Fruit fly (Drosophila melanogaster) whole organism, embryonic: ENCODE measurements around the gene Ice2.
A peak's percentile ranks its signal among the peaks of the same experiment; 100 is the strongest.

Experiments used
- Bdp1 ChIP-seq: fragments of 200-800 bp; sonication (Bioruptor generic); optimal IDR thresholded peaks from 3 replicates; lab custom pipeline; 2016; ENCODE audit warnings: missing biosample characterization, missing genetic modification characterization
- BtbVII ChIP-seq: fragments of 200-800 bp; sonication (Bioruptor generic); optimal IDR thresholded peaks from 3 replicates; lab custom pipeline; 2017; ENCODE audit warnings: missing biosample characterization, mild to moderate bottlenecking, missing genetic modification characterization
- CG11093 ChIP-seq: fragments of 200-800 bp; sonication (Bioruptor generic); IDR thresholded peaks from 3 replicates; pipeline ENCODE4 v1.3.6; 2022; ENCODE audit warnings: missing biosample characterization, missing genetic modification characterization
- CG12391 ChIP-seq: fragments of 200-800 bp; sonication (Bioruptor generic); optimal IDR thresholded peaks from 3 replicates; lab custom pipeline; 2018; ENCODE audit warnings: missing biosample characterization, mild to moderate bottlenecking, missing genetic modification characterization, moderate library complexity
- CG13775 ChIP-seq: fragments of 200-800 bp; sonication (Bioruptor generic); optimal IDR thresholded peaks from 3 replicates; lab custom pipeline; 2017; ENCODE audit warnings: missing biosample characterization, mild to moderate bottlenecking, missing genetic modification characterization
- CG15514 ChIP-seq: fragments of 200-800 bp; sonication (Bioruptor generic); optimal IDR thresholded peaks from 3 replicates; lab custom pipeline; 2017; ENCODE audit warnings: missing biosample characterization, missing genetic modification characterization, mild to moderate bottlenecking, moderate library complexity, missing genetic modification reagents
- CG17385 ChIP-seq: fragments of 200-800 bp; sonication (Bioruptor generic); optimal IDR thresholded peaks from 3 replicates; lab custom pipeline; 2018; ENCODE audit warnings: missing biosample characterization, mild to moderate bottlenecking, missing genetic modification characterization
- CG2202 ChIP-seq: fragments of 200-800 bp; sonication (Bioruptor generic); optimal IDR thresholded peaks from 2 replicates; lab custom pipeline; 2018; ENCODE audit warnings: missing biosample characterization, mild to moderate bottlenecking, missing genetic modification characterization
- CG2875 ChIP-seq: fragments of 200-800 bp; sonication (Bioruptor generic); optimal IDR thresholded peaks from 2 replicates; lab custom pipeline; 2017; ENCODE audit warnings: missing biosample characterization, mild to moderate bottlenecking, missing genetic modification characterization, missing genetic modification reagents
- CG34422 ChIP-seq: fragments of 200-800 bp; sonication (Bioruptor generic); IDR thresholded peaks from 3 replicates; pipeline ENCODE4 v1.3.6; 2022; ENCODE audit warnings: missing biosample characterization, missing genetic modification characterization
- CG3838 ChIP-seq: fragments of 200-800 bp; sonication (Bioruptor generic); optimal IDR thresholded peaks from 3 replicates; lab custom pipeline; 2016; ENCODE audit warnings: missing biosample characterization, missing genetic modification characterization
- CG4820 ChIP-seq: fragments of 200-800 bp; sonication (Bioruptor generic); optimal IDR thresholded peaks from 3 replicates; lab custom pipeline; 2016; ENCODE audit warnings: missing biosample characterization, missing genetic modification characterization
- CG7271 ChIP-seq: fragments of 200-800 bp; sonication (Bioruptor generic); optimal IDR thresholded peaks from 2 replicates; lab custom pipeline; 2018; ENCODE audit warnings: missing biosample characterization, mild to moderate bottlenecking, missing genetic modification characterization, moderate library complexity
- CG9876 ChIP-seq: fragments of 200-800 bp; sonication (Bioruptor generic); optimal IDR thresholded peaks from 2 replicates; lab custom pipeline; 2016; ENCODE audit warnings: missing biosample characterization, missing genetic modification characterization
- CrebB ChIP-seq: fragments of 200-800 bp; sonication (Bioruptor generic); optimal IDR thresholded peaks from 3 replicates; lab custom pipeline; 2018; ENCODE audit warnings: missing biosample characterization, mild to moderate bottlenecking, missing genetic modification characterization
- Dll ChIP-seq: fragments of 200-800 bp; sonication (Bioruptor generic); IDR thresholded peaks from 4 replicates; pipeline ENCODE4 v1.3.6; 2022; ENCODE audit warnings: missing biosample characterization, missing genetic modification characterization; ENCODE audit not compliant: partially characterized antibody
- Doc2 ChIP-seq: fragments of 200-800 bp; sonication (Bioruptor generic); IDR thresholded peaks from 2 replicates; pipeline ENCODE4 v1.3.6; 2022; ENCODE audit warnings: missing biosample characterization, missing genetic modification characterization
- E2f1 ChIP-seq: fragments of 200-800 bp; sonication (Bioruptor generic); IDR thresholded peaks from 2 replicates; pipeline ENCODE4 v1.3.6; 2022; ENCODE audit warnings: missing biosample characterization, missing genetic modification characterization
- Fer2 ChIP-seq: fragments of 200-800 bp; sonication (Bioruptor generic); optimal IDR thresholded peaks from 2 replicates; lab custom pipeline; 2018; ENCODE audit warnings: missing biosample characterization, mild to moderate bottlenecking, missing genetic modification characterization, moderate library complexity
- Hmx ChIP-seq: fragments of 200-800 bp; sonication (Bioruptor generic); optimal IDR thresholded peaks from 2 replicates; lab custom pipeline; 2016; ENCODE audit warnings: missing biosample characterization, missing genetic modification characterization
- Jarid2 ChIP-seq: fragments of 200-800 bp; sonication (Bioruptor generic); optimal IDR thresholded peaks from 3 replicates; lab custom pipeline; 2017; ENCODE audit warnings: mild to moderate bottlenecking, missing biosample characterization, missing genetic modification reagents, missing genetic modification characterization
- Mad ChIP-seq: fragments of 200-800 bp; sonication (Bioruptor generic); optimal IDR thresholded peaks from 2 replicates; lab custom pipeline; 2016; ENCODE audit warnings: missing biosample characterization, missing genetic modification characterization
- Max ChIP-seq: fragments of 200-800 bp; sonication (Bioruptor generic); optimal IDR thresholded peaks from 2 replicates; lab custom pipeline; 2016; ENCODE audit warnings: missing biosample characterization, mild to moderate bottlenecking, missing genetic modification characterization
- Oli ChIP-seq: fragments of 200-800 bp; sonication (Bioruptor generic); optimal IDR thresholded peaks from 2 replicates; lab custom pipeline; 2018; ENCODE audit warnings: missing biosample characterization, mild to moderate bottlenecking, missing genetic modification characterization, moderate library complexity
- Sox102F ChIP-seq: fragments of 200-800 bp; sonication (Bioruptor generic); optimal IDR thresholded peaks from 2 replicates; lab custom pipeline; 2018; ENCODE audit warnings: missing biosample characterization, mild to moderate bottlenecking, missing genetic modification characterization, moderate library complexity
- Taf1 ChIP-seq: fragments of 200-800 bp; sonication (Bioruptor generic); IDR thresholded peaks from 2 replicates; pipeline ENCODE4 v1.3.6; 2022; ENCODE audit warnings: missing biosample characterization, missing genetic modification characterization
- al ChIP-seq: fragments of 200-800 bp; sonication (Bioruptor generic); IDR thresholded peaks from 2 replicates; pipeline ENCODE4 v1.3.6; 2022; ENCODE audit warnings: missing biosample characterization, missing genetic modification characterization
- cg ChIP-seq: fragments of 200-800 bp; sonication (Bioruptor generic); optimal IDR thresholded peaks from 3 replicates; lab custom pipeline; 2019; ENCODE audit warnings: missing biosample characterization, mild to moderate bottlenecking, missing genetic modification characterization, moderate library complexity
- corto ChIP-seq: fragments of 200-800 bp; sonication (Bioruptor generic); optimal IDR thresholded peaks from 2 replicates; lab custom pipeline; 2016; ENCODE audit warnings: missing biosample characterization, mild to moderate bottlenecking, missing genetic modification characterization, moderate library complexity
- fd102C ChIP-seq: fragments of 200-800 bp; sonication (Bioruptor generic); optimal IDR thresholded peaks from 2 replicates; lab custom pipeline; 2018; ENCODE audit warnings: missing biosample characterization, mild to moderate bottlenecking, missing genetic modification characterization, moderate library complexity
- gce ChIP-seq: fragments of 200-800 bp; sonication (Bioruptor generic); IDR thresholded peaks from 3 replicates; pipeline ENCODE4 v1.3.6; 2022; ENCODE audit warnings: missing biosample characterization, missing genetic modification characterization
- insv ChIP-seq, 2 experiments: fragments of 200-800 bp; sonication (Bioruptor generic); optimal IDR thresholded peaks; 3 replicates each; lab custom pipeline; 2016 to 2018; ENCODE audit warnings: missing biosample characterization in 2 of 2, missing genetic modification characterization in 2 of 2
- kay ChIP-seq: fragments of 200-800 bp; sonication (Bioruptor generic); optimal IDR thresholded peaks from 2 replicates; lab custom pipeline; 2016; ENCODE audit warnings: missing biosample characterization, missing genetic modification characterization
- kni ChIP-seq: fragments of 200-800 bp; sonication (Bioruptor generic); optimal IDR thresholded peaks from 3 replicates; lab custom pipeline; 2017; ENCODE audit warnings: mild to moderate bottlenecking, missing biosample characterization, missing genetic modification reagents, missing genetic modification characterization
- lab ChIP-seq: fragments of 200-800 bp; sonication (Bioruptor generic); optimal IDR thresholded peaks from 3 replicates; lab custom pipeline; 2017; ENCODE audit warnings: missing biosample characterization, missing genetic modification characterization, mild to moderate bottlenecking, moderate library complexity, missing genetic modification reagents
- onecut ChIP-seq: fragments of 200-800 bp; sonication (Bioruptor generic); IDR thresholded peaks from 2 replicates; pipeline ENCODE4 v1.3.6; 2022; ENCODE audit warnings: missing biosample characterization, missing genetic modification characterization
- phol ChIP-seq: fragments of 200-800 bp; sonication (Bioruptor generic); optimal IDR thresholded peaks from 3 replicates; lab custom pipeline; 2018; ENCODE audit warnings: missing biosample characterization, mild to moderate bottlenecking, missing genetic modification characterization, moderate library complexity
- pita ChIP-seq: fragments of 200-800 bp; sonication (Bioruptor generic); optimal IDR thresholded peaks from 2 replicates; lab custom pipeline; 2017; ENCODE audit warnings: missing biosample characterization, mild to moderate bottlenecking, missing genetic modification characterization
- repo ChIP-seq: fragments of 200-800 bp; sonication (Bioruptor generic); optimal IDR thresholded peaks from 2 replicates; lab custom pipeline; 2016; ENCODE audit warnings: missing biosample characterization, missing genetic modification characterization
- scrt ChIP-seq: fragments of 200-800 bp; sonication (Bioruptor generic); optimal IDR thresholded peaks from 2 replicates; lab custom pipeline; 2018; ENCODE audit warnings: missing biosample characterization, mild to moderate bottlenecking, missing genetic modification characterization, moderate library complexity
- sd ChIP-seq: fragments of 200-800 bp; sonication (Bioruptor generic); optimal IDR thresholded peaks from 3 replicates; lab custom pipeline; 2018; ENCODE audit warnings: missing biosample characterization, mild to moderate bottlenecking, missing genetic modification characterization, moderate library complexity
- ssp ChIP-seq: fragments of 200-800 bp; sonication (Bioruptor generic); IDR thresholded peaks from 2 replicates; pipeline ENCODE4 v1.3.6; 2022; ENCODE audit warnings: missing biosample characterization, missing genetic modification characterization
- tx ChIP-seq: fragments of 200-800 bp; sonication (Bioruptor generic); optimal IDR thresholded peaks from 2 replicates; lab custom pipeline; 2016; ENCODE audit warnings: missing biosample characterization, missing genetic modification characterization
- vvl ChIP-seq: fragments of 200-800 bp; sonication (Bioruptor generic); IDR thresholded peaks from 2 replicates; pipeline ENCODE4 v1.3.6; 2022; ENCODE audit warnings: missing biosample characterization, missing genetic modification characterization
- wdn ChIP-seq: fragments of 200-800 bp; sonication (Bioruptor generic); IDR thresholded peaks from 2 replicates; pipeline ENCODE4 v1.3.6; 2022; ENCODE audit warnings: missing biosample characterization, missing genetic modification characterization
- wek ChIP-seq: fragments of 200-800 bp; sonication (Bioruptor generic); optimal IDR thresholded peaks from 3 replicates; lab custom pipeline; 2018; ENCODE audit warnings: missing biosample characterization, mild to moderate bottlenecking, missing genetic modification characterization, moderate library complexity
- zen2 ChIP-seq: fragments of 200-800 bp; sonication (Bioruptor generic); IDR thresholded peaks from 3 replicates; pipeline ENCODE4 v1.3.6; 2022; ENCODE audit warnings: missing biosample characterization, missing genetic modification characterization; ENCODE audit not compliant: partially characterized antibody

The Ice2 gene

dm6 chr3R:21156572-21157480 is 26.8 kb downstream of the Ice2 start (continued):
- TF ChIP-seq sd (tag; lab: Kevin White, UChicago) = peak; percentile 84
- peak; percentile 2 for TF ChIP-seq corto
- peak; percentile 8 for TF ChIP-seq Jarid2 (GFP tag; lab: Kevin White, UChicago)
- TF ChIP-seq zen2 (GFP tag; lab: Robert Waterston, UW) = no peak
- peak; percentile 46 for TF ChIP-seq CG2875 (GFP tag; lab: Kevin White, UChicago)
- TF ChIP-seq CG17385 (GFP tag; lab: Kevin White, UChicago) = peak; percentile 83
- 0 out of 3 replicates have a peak, but pooled peaks have one; percentile 18 for TF ChIP-seq CG34422
- peak in 1 of 2 experiments; percentile 82 for TF ChIP-seq insv (GFP tag; optimal IDR thresholded peaks at IDR 0.05; lab: Kevin White, UChicago)
- peak; percentile 49 for TF ChIP-seq phol (tag; lab: Kevin White, UChicago)
- 0 out of 4 replicates have a peak, but pooled peaks have one; percentile 6 for TF ChIP-seq Dll (GFP tag; lab: Robert Waterston, UW)
- peak; percentile 60 for TF ChIP-seq lab
- TF ChIP-seq cg (GFP tag; lab: Kevin White, UChicago) = peak; percentile 79
- peak; percentile 98 for TF ChIP-seq onecut (GFP tag; lab: Robert Waterston, UW)

- TF ChIP-seq Bdp1 (GFP tag; lab: Kevin White, UChicago) = no peak
- no peak for TF ChIP-seq E2f1
- no peak for TF ChIP-seq pita (GFP tag; lab: Kevin White, UChicago)
- no peak for TF ChIP-seq CG13775 (GFP tag; lab: Kevin White, UChicago)
- TF ChIP-seq CG15514 (GFP tag; lab: Kevin White, UChicago) = peak; percentile 27
- peak; percentile 51 for TF ChIP-seq BtbVII
- TF ChIP-seq Sox102F (GFP tag; lab: Kevin White, UChicago) = no peak
- no peak for TF ChIP-seq Mad
- no peak for TF ChIP-seq gce
- TF ChIP-seq CG2202 (tag; lab: Kevin White, UChicago) = no peak
- no peak for TF ChIP-seq Taf1 (GFP tag; lab: Robert Waterston, UW)
- TF ChIP-seq kni (GFP tag; lab: Kevin White, UChicago) = no peak
- TF ChIP-seq Oli = no peak
- TF ChIP-seq CG11093 (GFP tag; lab: Robert Waterston, UW) = no peak
- no peak for TF ChIP-seq tx
- no peak for TF ChIP-seq Max (GFP tag; lab: Kevin White, UChicago)
- no peak for TF ChIP-seq al (GFP tag; lab: Robert Waterston, UW)
- TF ChIP-seq Doc2 (GFP tag; lab: Robert Waterston, UW) = no peak
- TF ChIP-seq CG12391 (tag; lab: Kevin White, UChicago) = no peak
- no peak for TF ChIP-seq CG9876
- no peak for TF ChIP-seq CG7271 (tag; lab: Kevin White, UChicago)
- no peak for TF ChIP-seq CrebB
- TF ChIP-seq scrt (GFP tag; lab: Kevin White, UChicago) = peak; percentile 1
- TF ChIP-seq CG3838 (GFP tag; lab: Kevin White, UChicago) = no peak
- no peak for TF ChIP-seq insv (GFP tag; optimal IDR thresholded peaks at IDR 0.05; lab: Kevin White, UChicago)
- peak; percentile 13 for TF ChIP-seq Fer2
- TF ChIP-seq fd102C (GFP tag; lab: Kevin White, UChicago) = no peak
- TF ChIP-seq repo (GFP tag; lab: Kevin White, UChicago) = no peak
- peak; percentile 1 for TF ChIP-seq CG4820
- no peak for TF ChIP-seq kay
- no peak for TF ChIP-seq wek (GFP tag; lab: Kevin White, UChicago)
- TF ChIP-seq Dll (GFP tag; lab: Robert Waterston, UW) = no peak
- no peak for TF ChIP-seq wdn
- TF ChIP-seq vvl (GFP tag; lab: Robert Waterston, UW) = no peak
- no peak for TF ChIP-seq Hmx (GFP tag; lab: Kevin White, UChicago)
- TF ChIP-seq ssp = no peak
These were observed 28.6 kb downstream of the Ice2 start for dm6 chr3R:21158643-21159042.
